Worm (Caenorhabditis elegans) whole organism, L2 larva: ENCODE measurements around the gene ZK971.1.
A peak's percentile ranks its signal among the peaks of the same experiment; 100 is the strongest.

Experiments used
- F13H6.1 ChIP-seq: sonication (generic microtip); optimal IDR thresholded peaks from 2 replicates; lab custom pipeline; 2016; ENCODE audit warnings: missing genetic modification characterization, missing compliant biosample characterization
- ZK546.5 ChIP-seq: sonication (generic microtip); optimal IDR thresholded peaks from 2 replicates; lab custom pipeline; 2017; ENCODE audit warnings: missing biosample characterization, missing genetic modification characterization
- aly-2 ChIP-seq: fragments of 150-350 bp; optimal IDR thresholded peaks from 2 replicates; lab custom pipeline; 2014; ENCODE audit warnings: missing biosample characterization, missing genetic modification characterization
- ama-1 ChIP-seq: fragments of 150-350 bp; optimal IDR thresholded peaks from 2 replicates; lab custom pipeline; 2018; ENCODE audit warnings: inconsistent platforms
- blmp-1 ChIP-seq: sonication (generic microtip); optimal IDR thresholded peaks from 2 replicates; lab custom pipeline; 2017; ENCODE audit warnings: missing genetic modification characterization, mild to moderate bottlenecking, missing compliant biosample characterization, antibody characterized with exemption, moderate library complexity; ENCODE audit not compliant: insufficient read depth
- ceh-16 ChIP-seq: fragments of 150-350 bp; optimal IDR thresholded peaks from 2 replicates; lab custom pipeline; 2014; ENCODE audit warnings: missing biosample characterization, missing genetic modification characterization
- dmd-4 ChIP-seq: sonication (generic microtip); optimal IDR thresholded peaks from 2 replicates; lab custom pipeline; 2017; ENCODE audit warnings: missing biosample characterization, missing genetic modification characterization
- elt-1 ChIP-seq: fragments of 150-350 bp; optimal IDR thresholded peaks from 2 replicates; lab custom pipeline; 2014; ENCODE audit warnings: missing biosample characterization, missing genetic modification characterization
- elt-3 ChIP-seq: sonication (generic microtip); optimal IDR thresholded peaks from 2 replicates; lab custom pipeline; 2017; ENCODE audit warnings: missing biosample characterization, missing genetic modification characterization
- fos-1 ChIP-seq: fragments of 150-350 bp; optimal IDR thresholded peaks from 2 replicates; lab custom pipeline; 2014; ENCODE audit warnings: missing biosample characterization, missing genetic modification characterization
- gmeb-1 ChIP-seq: fragments of 150-350 bp; optimal IDR thresholded peaks from 2 replicates; lab custom pipeline; 2014; ENCODE audit warnings: missing biosample characterization, missing genetic modification characterization
- lin-11 ChIP-seq: fragments of 150-350 bp; sonication (generic microtip); optimal IDR thresholded peaks from 2 replicates; lab custom pipeline; 2014; ENCODE audit warnings: missing biosample characterization, missing genetic modification characterization, inconsistent platforms, mixed read lengths
- lin-13 ChIP-seq: fragments of 150-350 bp; optimal IDR thresholded peaks from 2 replicates; lab custom pipeline; 2014; ENCODE audit warnings: missing biosample characterization, missing genetic modification reagents, missing genetic modification characterization
- lin-39 ChIP-seq: fragments of 150-350 bp; optimal IDR thresholded peaks from 2 replicates; lab custom pipeline; 2014; ENCODE audit warnings: missing biosample characterization, missing genetic modification reagents, missing genetic modification characterization
- lsy-2 ChIP-seq, 2 experiments: fragments of 150-350 bp in 1 of 2; sonication (generic microtip) in 1 of 2; optimal IDR thresholded peaks; 2 replicates each; lab custom pipeline; 2014 to 2017; ENCODE audit warnings: missing biosample characterization in 2 of 2, missing genetic modification characterization in 2 of 2
- mab-5 ChIP-seq: fragments of 150-350 bp; optimal IDR thresholded peaks from 2 replicates; lab custom pipeline; 2014; ENCODE audit warnings: missing biosample characterization, missing genetic modification characterization
- mdl-1 ChIP-seq, 2 experiments: fragments of 150-350 bp in 1 of 2; sonication (generic microtip) in 1 of 2; optimal IDR thresholded peaks; 2 replicates each; lab custom pipeline; 2017; ENCODE audit warnings: missing biosample characterization in 2 of 2, missing genetic modification characterization in 2 of 2
- nhr-11 ChIP-seq: fragments of 150-350 bp; optimal IDR thresholded peaks from 2 replicates; lab custom pipeline; 2014; ENCODE audit warnings: missing biosample characterization, missing genetic modification characterization
- nhr-12 ChIP-seq: fragments of 150-350 bp; optimal IDR thresholded peaks from 2 replicates; lab custom pipeline; 2014; ENCODE audit warnings: missing biosample characterization, missing genetic modification characterization
- nhr-129 ChIP-seq: fragments of 150-350 bp; optimal IDR thresholded peaks from 2 replicates; lab custom pipeline; 2014; ENCODE audit warnings: missing biosample characterization, missing genetic modification characterization
- nhr-21 ChIP-seq: fragments of 150-350 bp; optimal IDR thresholded peaks from 2 replicates; lab custom pipeline; 2014; ENCODE audit warnings: missing biosample characterization, missing genetic modification characterization
- nhr-23 ChIP-seq: fragments of 150-350 bp; optimal IDR thresholded peaks from 2 replicates; lab custom pipeline; 2014; ENCODE audit warnings: missing biosample characterization, missing genetic modification reagents, missing genetic modification characterization
- nhr-237 ChIP-seq: fragments of 150-350 bp; optimal IDR thresholded peaks from 2 replicates; lab custom pipeline; 2014; ENCODE audit warnings: missing biosample characterization, missing genetic modification characterization
- nhr-6 ChIP-seq: fragments of 150-350 bp; optimal IDR thresholded peaks from 2 replicates; lab custom pipeline; 2014; ENCODE audit warnings: missing biosample characterization, missing genetic modification characterization
- peb-1 ChIP-seq: fragments of 150-350 bp; optimal IDR thresholded peaks from 2 replicates; lab custom pipeline; 2014; ENCODE audit warnings: missing biosample characterization, missing genetic modification characterization
- sem-4 ChIP-seq: fragments of 150-350 bp; optimal IDR thresholded peaks from 2 replicates; lab custom pipeline; 2014; ENCODE audit warnings: missing biosample characterization, missing genetic modification reagents, missing genetic modification characterization
- skn-1 ChIP-seq: sonication (generic microtip); optimal IDR thresholded peaks from 2 replicates; lab custom pipeline; 2017; ENCODE audit warnings: missing biosample characterization, missing genetic modification characterization
- sma-3 ChIP-seq: sonication (generic microtip); optimal IDR thresholded peaks from 2 replicates; lab custom pipeline; 2016; ENCODE audit warnings: missing genetic modification reagents, missing genetic modification characterization, missing compliant biosample characterization
- sma-9 ChIP-seq, 2 experiments: fragments of 150-350 bp in 1 of 2; sonication (generic microtip) in 1 of 2; optimal IDR thresholded peaks; 2 replicates each; lab custom pipeline; 2014 to 2016; ENCODE audit warnings: missing genetic modification characterization in 2 of 2, mild to moderate bottlenecking in 1 of 2, missing biosample characterization in 1 of 2, missing compliant biosample characterization in 1 of 2, missing genetic modification reagents in 1 of 2, moderate library complexity in 1 of 2
- snpc-4 ChIP-seq: fragments of 150-350 bp; optimal IDR thresholded peaks from 2 replicates; lab custom pipeline; 2014; ENCODE audit warnings: missing biosample characterization, missing genetic modification characterization
- unc-39 ChIP-seq: fragments of 150-350 bp; optimal IDR thresholded peaks from 2 replicates; lab custom pipeline; 2014; ENCODE audit warnings: missing biosample characterization, missing genetic modification characterization
- unc-55 ChIP-seq: fragments of 150-350 bp; sonication (generic microtip); optimal IDR thresholded peaks from 3 replicates; lab custom pipeline; 2014; ENCODE audit warnings: missing biosample characterization, missing genetic modification reagents, missing genetic modification characterization
- unc-62 ChIP-seq: fragments of 150-350 bp; optimal IDR thresholded peaks from 2 replicates; lab custom pipeline; 2014; ENCODE audit warnings: missing biosample characterization, missing genetic modification reagents, missing genetic modification characterization
- zag-1 ChIP-seq: fragments of 150-350 bp; optimal IDR thresholded peaks from 2 replicates; lab custom pipeline; 2014; ENCODE audit warnings: missing biosample characterization, missing genetic modification characterization
- ztf-1 ChIP-seq: fragments of 200-800 bp; sonication (Bioruptor generic); conservative IDR thresholded peaks from 2 replicates; pipeline ENCODE4 v1.3.6; 2022; ENCODE audit warnings: missing genetic modification characterization, missing compliant biosample characterization
- ztf-11 ChIP-seq: sonication (generic microtip); optimal IDR thresholded peaks from 2 replicates; lab custom pipeline; 2017; ENCODE audit warnings: missing biosample characterization, missing genetic modification characterization
- ztf-4 ChIP-seq: fragments of 150-350 bp; optimal IDR thresholded peaks from 2 replicates; lab custom pipeline; 2014; ENCODE audit warnings: missing biosample characterization, missing genetic modification characterization

ZK971.1 gene

ce11 chrII:10284991-10285390 lies 5.5 kb upstream of the ZK971.1 start:
- TF ChIP-seq lsy-2 (tag; optimal IDR thresholded peaks at IDR 0.05; lab: Kevin White, UChicago) (peak in 1 of 2 experiments; percentile 3), gmeb-1 (tag; lab: Kevin White, UChicago) (no peak)

- TF ChIP-seq zag-1 (no peak), nhr-11 (no peak), ceh-16 (tag; lab: Kevin White, UChicago) (no peak), skn-1 (tag; lab: Kevin White, UChicago) (no peak), lin-11 (no peak), lin-13 (GFP tag; lab: Kevin White, UChicago) (no peak), unc-55 (GFP tag; lab: Kevin White, UChicago) (no peak), sem-4 (tag; lab: Kevin White, UChicago) (no peak), nhr-23 (no peak), ZK546.5 (tag; lab: Kevin White, UChicago) (no peak), nhr-129 (tag; lab: Kevin White, UChicago) (no peak), nhr-21 (no peak), fos-1 (no peak), unc-39 (no peak), lsy-2 (tag; optimal IDR thresholded peaks at IDR 0.05; lab: Kevin White, UChicago) (no peak), elt-3 (tag; lab: Kevin White, UChicago) (no peak), lin-39 (tag; lab: Kevin White, UChicago) (no peak)
- TF ChIP-seq, all 48 proteins: peak for 0
Observed at ce11 chrII:10283145-10283544, 3.7 kb upstream of the ZK971.1 start.

ce11 chrII:10281674-10282073 lies 2.2 kb upstream of the ZK971.1 start:
- TF ChIP-seq fos-1 (peak; percentile 3), lin-13 (GFP tag; lab: Kevin White, UChicago) (no peak), unc-62 (no peak), nhr-21 (no peak), snpc-4 (no peak)

ce11 chrII:10271093-10271492 lies 8.4 kb downstream of the ZK971.1 start, which contains the start of gene F54B3.4:
TSS of gene F54B3.4 (minus strand) at chrII:10271193.
- TF ChIP-seq peb-1 (tag; lab: Kevin White, UChicago) (no peak), unc-55 (GFP tag; lab: Kevin White, UChicago) (no peak), nhr-11 (no peak), sem-4 (tag; lab: Kevin White, UChicago) (no peak), skn-1 (tag; lab: Kevin White, UChicago) (no peak), F13H6.1 (tag; lab: Kevin White, UChicago) (no peak), lin-39 (tag; lab: Kevin White, UChicago) (no peak), lin-13 (GFP tag; lab: Kevin White, UChicago) (no peak), nhr-6 (tag; lab: Kevin White, UChicago) (no peak)
- TF ChIP-seq, all 48 proteins: peak for 0

- TF ChIP-seq nhr-237 = no peak
- TF ChIP-seq nhr-11 = no peak
- TF ChIP-seq aly-2 (tag; lab: Kevin White, UChicago) = no peak
- no peak for TF ChIP-seq elt-3 (tag; lab: Kevin White, UChicago)
- no peak for TF ChIP-seq fos-1
- TF ChIP-seq gmeb-1 (tag; lab: Kevin White, UChicago) = no peak
- TF ChIP-seq blmp-1 (tag; lab: Kevin White, UChicago) = no peak
- no peak for TF ChIP-seq sma-9 (GFP tag; optimal IDR thresholded peaks at IDR 0.05; lab: Kevin White, UChicago)
- TF ChIP-seq sma-9 (tag; optimal IDR thresholded peaks at IDR 0.05; lab: Kevin White, UChicago) = no peak
- no peak for TF ChIP-seq ztf-1 (GFP tag; lab: Robert Waterston, UW)
- no peak for TF ChIP-seq ama-1 (lab: Kevin White, UChicago)
- no peak for TF ChIP-seq mdl-1 (tag; optimal IDR thresholded peaks at IDR 0.05; lab: Kevin White, UChicago)
- no peak for TF ChIP-seq ztf-11 (tag; lab: Kevin White, UChicago)
- no peak for TF ChIP-seq elt-1
- no peak for TF ChIP-seq unc-39
Observed at ce11 chrII:10270052-10270451, 9.4 kb downstream of the ZK971.1 start, which contains the start of gene F54B3.2. TSS of gene F54B3.2 (minus strand) at chrII:10270152.

- TF ChIP-seq ceh-16 (tag; lab: Kevin White, UChicago) = no peak
- no peak for TF ChIP-seq sma-9 (GFP tag; optimal IDR thresholded peaks at IDR 0.05; lab: Kevin White, UChicago)
- no peak for TF ChIP-seq sma-9 (tag; optimal IDR thresholded peaks at IDR 0.05; lab: Kevin White, UChicago)
- no peak for TF ChIP-seq sma-3 (GFP tag; lab: Kevin White, UChicago)
- no peak for TF ChIP-seq nhr-21
- no peak for TF ChIP-seq ztf-1 (GFP tag; lab: Robert Waterston, UW)
- TF ChIP-seq lin-39 (tag; lab: Kevin White, UChicago) = no peak
- no peak for TF ChIP-seq mab-5 (tag; lab: Kevin White, UChicago)
- TF ChIP-seq sem-4 (tag; lab: Kevin White, UChicago) = no peak
- no peak for TF ChIP-seq elt-1
- no peak for TF ChIP-seq nhr-11
- TF ChIP-seq blmp-1 (tag; lab: Kevin White, UChicago) = no peak
- TF ChIP-seq ZK546.5 (tag; lab: Kevin White, UChicago) = no peak
- no peak for TF ChIP-seq dmd-4
- no peak for TF ChIP-seq ztf-4 (tag; lab: Kevin White, UChicago)
- no peak for TF ChIP-seq nhr-12
Observed at ce11 chrII:10261261-10261660, 18.2 kb downstream of the ZK971.1 start.
